Fruit fly (Drosophila melanogaster): Measurements from ENCODE around the gene Gbeta76C.

Gbeta76C gene

DNA sequence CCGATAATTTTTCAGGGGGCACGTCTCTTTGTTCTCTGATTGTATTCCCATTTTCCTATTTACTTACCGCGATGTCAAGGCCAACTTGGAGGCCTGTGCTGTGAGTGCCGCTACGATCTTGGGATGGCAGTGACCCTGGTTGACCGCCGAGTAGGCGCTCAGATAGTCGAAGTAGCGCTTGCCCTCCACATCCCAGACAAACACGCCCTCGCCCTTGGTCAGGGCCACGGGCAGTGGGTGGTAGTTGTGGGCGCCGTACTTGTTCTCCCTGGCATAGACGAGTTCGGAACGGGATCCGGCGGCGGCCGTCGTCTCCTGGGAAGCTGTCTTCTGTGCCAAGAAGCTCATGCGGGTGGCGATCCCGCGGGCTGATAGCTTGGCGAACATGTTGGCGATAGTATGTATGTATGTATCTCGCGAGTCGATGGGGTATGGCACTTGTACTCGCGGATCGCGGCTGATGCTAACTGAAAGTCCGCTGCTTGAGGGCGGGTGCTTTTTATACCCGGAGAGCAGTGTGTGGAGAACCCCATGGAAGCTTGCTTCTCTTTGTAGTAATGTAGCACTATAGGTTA, 38.0 kb upstream of the Gbeta76C start, which contains the start of gene Oat:
Oat (minus strand) TSS at position 478 of the 575 bp plus-strand sequence.
- TF ChIP-seq svp (GFP tag) (peak; percentile 91), Eip93F (GFP tag; optimal IDR thresholded peaks at IDR 0.05) (peak; percentile 17), dsx (GFP tag; optimal IDR thresholded peaks at IDR 0.05; ENCODE audit: poor library complexity, severe bottlenecking) (no peak), CG11902 (GFP tag; optimal IDR thresholded peaks at IDR 0.05) (no peak)

DNA sequence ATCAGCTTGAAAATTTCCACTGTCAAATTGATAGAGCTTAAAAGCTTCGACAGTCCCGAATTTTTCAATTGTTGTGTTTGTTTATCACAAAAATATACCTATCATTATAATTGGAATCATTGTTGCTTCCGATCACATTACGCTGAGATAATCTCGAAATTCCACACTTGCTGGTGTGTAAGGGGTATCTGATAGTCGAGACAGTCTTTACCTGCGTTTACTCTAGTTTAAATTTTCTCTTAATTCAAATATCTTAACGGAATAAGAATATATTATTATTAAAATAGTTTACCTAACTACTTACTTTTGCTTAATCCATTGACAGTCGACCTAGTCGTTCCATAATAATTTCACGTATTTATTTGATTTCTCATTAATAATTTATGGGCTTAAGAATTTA, 37.3 kb upstream of the Gbeta76C start:
- TF ChIP-seq Eip78C (GFP tag) (peak; percentile 30), fkh (GFP tag; optimal IDR thresholded peaks at IDR 0.05) (no peak), CG8632 (GFP tag; optimal IDR thresholded peaks at IDR 0.05) (no peak), Sox14 (GFP tag; optimal IDR thresholded peaks at IDR 0.05) (no peak), CG11294 (GFP tag; IDR thresholded peaks at IDR 0.05) (no peak), eg (GFP tag; IDR thresholded peaks at IDR 0.05) (no peak), Blimp-1 (GFP tag; optimal IDR thresholded peaks at IDR 0.05) (no peak), CG8119 (GFP tag; IDR thresholded peaks at IDR 0.05) (no peak)

DNA sequence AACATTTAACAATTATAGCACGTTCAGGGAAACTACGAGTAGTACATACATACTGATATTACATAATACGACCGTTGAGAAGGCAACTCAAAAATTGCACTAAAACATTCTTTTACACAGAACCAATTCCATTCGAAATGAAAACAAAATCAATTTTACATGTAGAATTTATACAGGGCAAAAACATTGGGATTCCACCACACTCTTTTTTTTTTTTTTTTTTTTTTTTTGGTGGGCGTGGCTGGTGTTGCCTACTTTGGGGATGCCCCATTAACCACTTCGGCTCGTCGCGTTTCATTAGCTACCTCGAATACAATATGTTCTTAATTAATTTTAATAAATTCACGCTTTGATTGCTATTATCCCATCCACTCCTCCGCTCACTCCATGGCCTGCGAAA, 36.8 kb upstream of the Gbeta76C start:
- peak; percentile 67 for TF ChIP-seq CG6854 (GFP tag; optimal IDR thresholded peaks at IDR 0.05)
- peak; percentile 28 for TF ChIP-seq CG16779 (tag; optimal IDR thresholded peaks at IDR 0.05)
- TF ChIP-seq CG6276 (GFP tag; optimal IDR thresholded peaks at IDR 0.05) = no peak
- TF ChIP-seq esn (GFP tag; optimal IDR thresholded peaks at IDR 0.05) = peak; percentile 19
- TF ChIP-seq acj6 (GFP tag; optimal IDR thresholded peaks at IDR 0.05) = peak; percentile 33
- TF ChIP-seq Eip75B (GFP tag; optimal IDR thresholded peaks at IDR 0.05) = peak; percentile 4
- TF ChIP-seq achi (GFP tag; optimal IDR thresholded peaks at IDR 0.05) = no peak
- no peak for TF ChIP-seq Eip93F (GFP tag; optimal IDR thresholded peaks at IDR 0.05)
- peak; percentile 28 for TF ChIP-seq CG6792 (GFP tag; optimal IDR thresholded peaks at IDR 0.05)
- TF ChIP-seq Ets96B (tag; optimal IDR thresholded peaks at IDR 0.05) = peak; percentile 34
- TF ChIP-seq Blimp-1 (GFP tag; optimal IDR thresholded peaks at IDR 0.05) = peak; percentile 21
- TF ChIP-seq Gug (GFP tag; IDR thresholded peaks at IDR 0.05) = peak; percentile 63; the same call in 1 of the 2 replicates
- TF ChIP-seq dsx (GFP tag; optimal IDR thresholded peaks at IDR 0.05; ENCODE audit: poor library complexity, severe bottlenecking) = no peak
- TF ChIP-seq lz (GFP tag; optimal IDR thresholded peaks at IDR 0.05) = peak; percentile 3
- TF ChIP-seq salr (GFP tag; optimal IDR thresholded peaks at IDR 0.05) = peak; percentile 38 to 56
- peak; percentile 58 for TF ChIP-seq CG3032 (tag; optimal IDR thresholded peaks at IDR 0.05)
- peak; percentile 64 for TF ChIP-seq svp (GFP tag)
- peak; percentile 55 for TF ChIP-seq Sox102F (GFP tag; optimal IDR thresholded peaks at IDR 0.05)
- peak; percentile 45 for TF ChIP-seq CG34406 (GFP tag; optimal IDR thresholded peaks at IDR 0.05)
- peak; percentile 19 for TF ChIP-seq Smox (GFP tag; optimal IDR thresholded peaks at IDR 0.05)
- TF ChIP-seq fkh (GFP tag; optimal IDR thresholded peaks at IDR 0.05) = no peak
- peak; percentile 5 for TF ChIP-seq Hr39 (GFP tag; optimal IDR thresholded peaks at IDR 0.05)
- TF ChIP-seq CG15336 (GFP tag; IDR thresholded peaks at IDR 0.05) = peak; percentile 56; the same call in 1 of the 2 replicates
- TF ChIP-seq CG11902 (GFP tag; optimal IDR thresholded peaks at IDR 0.05) = no peak
- TF ChIP-seq CG8119 (GFP tag; IDR thresholded peaks at IDR 0.05) = peak; percentile 71
- peak; percentile 62 for TF ChIP-seq spab (GFP tag; optimal IDR thresholded peaks at IDR 0.05)
- TF ChIP-seq CG9139 (GFP tag; optimal IDR thresholded peaks at IDR 0.05) = peak; percentile 72
- TF ChIP-seq CG10631 (GFP tag; optimal IDR thresholded peaks at IDR 0.05) = no peak
- peak; percentile 35 for TF ChIP-seq OdsH (GFP tag; optimal IDR thresholded peaks at IDR 0.05)
- TF ChIP-seq CG8319 (GFP tag; optimal IDR thresholded peaks at IDR 0.05) = peak; percentile 26
- TF ChIP-seq Sox15 (GFP tag; optimal IDR thresholded peaks at IDR 0.05) = no peak
- TF ChIP-seq CG11762 (GFP tag; optimal IDR thresholded peaks at IDR 0.05; ENCODE audit: insufficient read depth) = peak; percentile 32
- no peak for TF ChIP-seq CG31627 (GFP tag; optimal IDR thresholded peaks at IDR 0.05)
- TF ChIP-seq Met (GFP tag; optimal IDR thresholded peaks at IDR 0.05) = no peak
- peak; percentile 75 for TF ChIP-seq Eip78C (GFP tag)
- TF ChIP-seq CG3919 (GFP tag; optimal IDR thresholded peaks at IDR 0.05) = peak; percentile 36
- peak; percentile 26 for TF ChIP-seq CG8632 (GFP tag; optimal IDR thresholded peaks at IDR 0.05)
- peak; percentile 44 for TF ChIP-seq fd59A (GFP tag; optimal IDR thresholded peaks at IDR 0.05)
- TF ChIP-seq Hr4 (GFP tag; optimal IDR thresholded peaks at IDR 0.05) = no peak
- peak; percentile 29 for TF ChIP-seq CG7368 (GFP tag; optimal IDR thresholded peaks at IDR 0.05)
- TF ChIP-seq CG10669 (GFP tag; optimal IDR thresholded peaks at IDR 0.05) = peak; percentile 60
- TF ChIP-seq Hr38 (GFP tag; optimal IDR thresholded peaks at IDR 0.05) = no peak
- peak; percentile 62 for TF ChIP-seq CG1621 (tag; optimal IDR thresholded peaks at IDR 0.05)
